Fruit fly (Drosophila melanogaster): Measurements from ENCODE around the gene pigs.

pigs gene

dm6 chrX:6571234-6571915, 28.5 kb upstream of the pigs start (continued):
- TF ChIP-seq CG32006 (GFP tag; optimal IDR thresholded peaks at IDR 0.05) (peak; percentile 97), Hr39 (GFP tag; optimal IDR thresholded peaks at IDR 0.05) (peak; percentile 53), Met (GFP tag; optimal IDR thresholded peaks at IDR 0.05) (peak; percentile 71), dsx (GFP tag; optimal IDR thresholded peaks at IDR 0.05; ENCODE audit: poor library complexity, severe bottlenecking) (peak; percentile 78), ss (GFP tag; optimal IDR thresholded peaks at IDR 0.05) (peak; percentile 72 to 78), Ets96B (tag; optimal IDR thresholded peaks at IDR 0.05) (peak; percentile 75), Hr38 (GFP tag; optimal IDR thresholded peaks at IDR 0.05) (no peak), CG4318 (GFP tag; optimal IDR thresholded peaks at IDR 0.05) (peak; percentile 90), net (GFP tag; optimal IDR thresholded peaks at IDR 0.05) (peak; percentile 81), CG3032 (tag; optimal IDR thresholded peaks at IDR 0.05) (peak; percentile 77), dac (GFP tag; optimal IDR thresholded peaks at IDR 0.05) (peak; percentile 89), salr (GFP tag; optimal IDR thresholded peaks at IDR 0.05) (peak; percentile 19 to 87), CG8319 (GFP tag; optimal IDR thresholded peaks at IDR 0.05) (peak; percentile 31), Sox15 (GFP tag; optimal IDR thresholded peaks at IDR 0.05) (peak; percentile 52), Eip75B (GFP tag; optimal IDR thresholded peaks at IDR 0.05) (peak; percentile 51), CG6792 (GFP tag; optimal IDR thresholded peaks at IDR 0.05) (peak; percentile 65), fd85E (GFP tag; optimal IDR thresholded peaks at IDR 0.05) (no peak), Sox102F (GFP tag; optimal IDR thresholded peaks at IDR 0.05) (peak; percentile 69), CG31627 (GFP tag; optimal IDR thresholded peaks at IDR 0.05) (peak; percentile 54), CG11762 (GFP tag; optimal IDR thresholded peaks at IDR 0.05; ENCODE audit: insufficient read depth) (peak; percentile 70), Gug (GFP tag; IDR thresholded peaks at IDR 0.05) (peak; percentile 79), CG10631 (GFP tag; optimal IDR thresholded peaks at IDR 0.05) (peak; percentile 82), svp (GFP tag) (peak; percentile 91), cyc (GFP tag; optimal IDR thresholded peaks at IDR 0.05) (peak; percentile 61), achi (GFP tag; optimal IDR thresholded peaks at IDR 0.05) (peak; percentile 88), pdm3 (GFP tag; optimal IDR thresholded peaks at IDR 0.05) (peak; percentile 71), fd59A (GFP tag; optimal IDR thresholded peaks at IDR 0.05) (peak; percentile 56), esn (GFP tag; optimal IDR thresholded peaks at IDR 0.05) (peak; percentile 75), CG10669 (GFP tag; optimal IDR thresholded peaks at IDR 0.05) (peak; percentile 74), topi (GFP tag; optimal IDR thresholded peaks at IDR 0.05) (peak; percentile 71), CG3919 (GFP tag; optimal IDR thresholded peaks at IDR 0.05) (peak; percentile 81), Blimp-1 (GFP tag; optimal IDR thresholded peaks at IDR 0.05) (peak; percentile 60), Ets21C (GFP tag; optimal IDR thresholded peaks at IDR 0.05) (peak; percentile 45)

- TF ChIP-seq CG4318 (GFP tag; optimal IDR thresholded peaks at IDR 0.05) (peak; percentile 38), salr (GFP tag; optimal IDR thresholded peaks at IDR 0.05) (peak in 1 of 2 experiments; percentile 45), dac (GFP tag; optimal IDR thresholded peaks at IDR 0.05) (no peak), Eip75B (GFP tag; optimal IDR thresholded peaks at IDR 0.05) (peak; percentile 24), CG31627 (GFP tag; optimal IDR thresholded peaks at IDR 0.05) (peak; percentile 46), CG15336 (GFP tag; IDR thresholded peaks at IDR 0.05) (peak; percentile 58), topi (GFP tag; optimal IDR thresholded peaks at IDR 0.05) (peak; percentile 58), Blimp-1 (GFP tag; optimal IDR thresholded peaks at IDR 0.05) (no peak), fd59A (GFP tag; optimal IDR thresholded peaks at IDR 0.05) (no peak), Hr4 (GFP tag; optimal IDR thresholded peaks at IDR 0.05) (peak; percentile 19), CG6163 (GFP tag; IDR thresholded peaks at IDR 0.05) (0 out of 3 replicates have a peak, but pooled peaks have one; percentile 14), Lpt (GFP tag; optimal IDR thresholded peaks at IDR 0.05) (no peak), net (GFP tag; optimal IDR thresholded peaks at IDR 0.05) (peak; percentile 32), CG32006 (GFP tag; optimal IDR thresholded peaks at IDR 0.05) (peak; percentile 63), CG8119 (GFP tag; IDR thresholded peaks at IDR 0.05) (peak; percentile 53; the same call in 2 of the 3 replicates), svp (GFP tag) (peak; percentile 73), CG7368 (GFP tag; optimal IDR thresholded peaks at IDR 0.05) (peak; percentile 13), CG34406 (GFP tag; optimal IDR thresholded peaks at IDR 0.05) (peak; percentile 54), CG11294 (GFP tag; IDR thresholded peaks at IDR 0.05) (no peak), CG11902 (GFP tag; optimal IDR thresholded peaks at IDR 0.05) (no peak), eg (GFP tag; IDR thresholded peaks at IDR 0.05) (no peak; the same call in 2 of the 3 replicates), pdm3 (GFP tag; optimal IDR thresholded peaks at IDR 0.05) (peak; percentile 53), vri (GFP tag; optimal IDR thresholded peaks at IDR 0.05) (peak; percentile 2), Met (GFP tag; optimal IDR thresholded peaks at IDR 0.05) (peak; percentile 56), fd85E (GFP tag; optimal IDR thresholded peaks at IDR 0.05) (no peak), CG1621 (tag; optimal IDR thresholded peaks at IDR 0.05) (no peak), CG6792 (GFP tag; optimal IDR thresholded peaks at IDR 0.05) (peak; percentile 59), fkh (GFP tag; optimal IDR thresholded peaks at IDR 0.05) (no peak), OdsH (GFP tag; optimal IDR thresholded peaks at IDR 0.05) (peak; percentile 18), CG8319 (GFP tag; optimal IDR thresholded peaks at IDR 0.05) (no peak)
These were observed 26.1 kb upstream of the pigs start for dm6 chrX:6573799-6574198.

Measured in whole organism, prepupa.